Worm (Caenorhabditis elegans) whole organism, young adult: Measurements from ENCODE around the gene glb-6.

ENCODE experiments used
- B0261.1 ChIP-seq: sonication (generic microtip); optimal IDR thresholded peaks from 2 replicates; lab custom pipeline; 2016; ENCODE audit warnings: mild to moderate bottlenecking, missing genetic modification characterization, moderate library complexity, missing compliant biosample characterization
- C06A6.2 ChIP-seq: fragments of 200-800 bp; sonication (Bioruptor generic); conservative IDR thresholded peaks from 2 replicates; pipeline ENCODE4 v1.3.6; 2022; ENCODE audit warnings: missing genetic modification characterization, missing compliant biosample characterization
- D2030.7 ChIP-seq: fragments of 200-800 bp; sonication (Bioruptor generic); IDR thresholded peaks from 2 replicates; pipeline ENCODE4 v1.3.6; 2022; ENCODE audit warnings: missing genetic modification reagents, missing genetic modification characterization, missing compliant biosample characterization
- F22D6.2 ChIP-seq: sonication (generic microtip); optimal IDR thresholded peaks from 2 replicates; lab custom pipeline; 2016; ENCODE audit warnings: mild to moderate bottlenecking, missing genetic modification characterization, missing compliant biosample characterization
- F39B2.1 ChIP-seq: fragments of 200-800 bp; sonication (Bioruptor generic); IDR thresholded peaks from 2 replicates; pipeline ENCODE4 v1.3.6; 2022; ENCODE audit warnings: missing genetic modification reagents, missing genetic modification characterization, missing compliant biosample characterization
- Y56A3A.18 ChIP-seq: fragments of 200-800 bp; sonication (Bioruptor generic); IDR thresholded peaks from 2 replicates; pipeline ENCODE4 v1.3.6; 2022; ENCODE audit warnings: missing genetic modification reagents, missing genetic modification characterization, missing compliant biosample characterization
- athp-1 ChIP-seq: sonication (generic microtip); optimal IDR thresholded peaks from 2 replicates; lab custom pipeline; 2017; ENCODE audit warnings: mild to moderate bottlenecking, missing genetic modification characterization, missing compliant biosample characterization
- attf-5 ChIP-seq: fragments of 200-800 bp; sonication (Bioruptor generic); optimal IDR thresholded peaks from 2 replicates; lab custom pipeline; 2018; ENCODE audit warnings: mild to moderate bottlenecking, missing genetic modification characterization, missing compliant biosample characterization
- cebp-2 ChIP-seq: fragments of 200-800 bp; sonication (Bioruptor generic); IDR thresholded peaks from 2 replicates; pipeline ENCODE4 v1.3.6; 2022; ENCODE audit warnings: missing genetic modification characterization, missing compliant biosample characterization
- ceh-100 ChIP-seq: fragments of 200-800 bp; sonication (Bioruptor generic); IDR thresholded peaks from 2 replicates; pipeline ENCODE4 v1.3.6; 2022; ENCODE audit warnings: missing genetic modification reagents, missing genetic modification characterization, missing compliant biosample characterization
- ceh-27 ChIP-seq: fragments of 200-800 bp; sonication (Bioruptor generic); optimal IDR thresholded peaks from 2 replicates; lab custom pipeline; 2018; ENCODE audit warnings: mild to moderate bottlenecking, missing genetic modification characterization, moderate library complexity, missing compliant biosample characterization
- ceh-58 ChIP-seq: fragments of 200-800 bp; sonication (Bioruptor generic); IDR thresholded peaks from 2 replicates; pipeline ENCODE4 v1.3.6; 2022; ENCODE audit warnings: missing genetic modification characterization, missing compliant biosample characterization
- ceh-79 ChIP-seq: sonication (generic microtip); optimal IDR thresholded peaks from 2 replicates; lab custom pipeline; 2017; ENCODE audit warnings: mild to moderate bottlenecking, missing genetic modification characterization, missing compliant biosample characterization
- chd-7 ChIP-seq: sonication (generic microtip); optimal IDR thresholded peaks from 2 replicates; lab custom pipeline; 2016; ENCODE audit warnings: mild to moderate bottlenecking, missing genetic modification characterization, moderate library complexity, missing compliant biosample characterization
- dpff-1 ChIP-seq: sonication (generic microtip); optimal IDR thresholded peaks from 2 replicates; lab custom pipeline; 2017; ENCODE audit warnings: mild to moderate bottlenecking, missing genetic modification characterization, missing compliant biosample characterization
- egl-18 ChIP-seq: fragments of 200-800 bp; sonication (Bioruptor generic); IDR thresholded peaks from 2 replicates; pipeline ENCODE4 v1.3.6; 2022; ENCODE audit warnings: missing genetic modification reagents, missing genetic modification characterization, missing compliant biosample characterization
- egl-44 ChIP-seq: fragments of 200-800 bp; sonication (Bioruptor generic); IDR thresholded peaks from 2 replicates; pipeline ENCODE4 v1.3.6; 2022; ENCODE audit warnings: missing genetic modification reagents, missing genetic modification characterization, missing compliant biosample characterization
- ets-4 ChIP-seq: fragments of 200-800 bp; sonication (Bioruptor generic); optimal IDR thresholded peaks from 2 replicates; lab custom pipeline; 2018; ENCODE audit warnings: mild to moderate bottlenecking, missing genetic modification characterization, missing compliant biosample characterization
- gei-17 ChIP-seq: fragments of 200-800 bp; sonication (Bioruptor generic); optimal IDR thresholded peaks from 2 replicates; lab custom pipeline; 2018; ENCODE audit warnings: mild to moderate bottlenecking, missing genetic modification characterization, missing compliant biosample characterization
- him-1 ChIP-seq: sonication (generic microtip); optimal IDR thresholded peaks from 2 replicates; lab custom pipeline; 2016; ENCODE audit warnings: missing genotype, missing genetic modification reagents, missing genetic modification characterization, missing compliant biosample characterization
- hlh-26 ChIP-seq: fragments of 200-800 bp; sonication (Bioruptor generic); conservative IDR thresholded peaks from 2 replicates; pipeline ENCODE4 v1.3.6; 2022; ENCODE audit warnings: missing genetic modification reagents, missing genetic modification characterization, missing compliant biosample characterization
- hmg-20 ChIP-seq: fragments of 200-800 bp; sonication (Bioruptor generic); IDR thresholded peaks from 2 replicates; pipeline ENCODE4 v1.3.6; 2022; ENCODE audit warnings: missing genetic modification reagents, missing genetic modification characterization, missing compliant biosample characterization
- hrde-1 ChIP-seq: sonication (generic microtip); optimal IDR thresholded peaks from 2 replicates; lab custom pipeline; 2016; ENCODE audit warnings: missing genetic modification characterization, mild to moderate bottlenecking, missing compliant biosample characterization, moderate library complexity, missing genotype, missing genetic modification reagents, borderline replicate concordance
- lag-1 ChIP-seq: fragments of 200-800 bp; sonication (Bioruptor generic); IDR thresholded peaks from 2 replicates; pipeline ENCODE4 v1.3.6; 2022; ENCODE audit warnings: missing genetic modification reagents, missing genetic modification characterization, missing compliant biosample characterization
- let-607 ChIP-seq, 2 experiments: fragments of 200-800 bp in 1 of 2; sonication (Bioruptor generic) in 1 of 2; sonication (generic microtip) in 1 of 2; optimal IDR thresholded peaks; 2 replicates each; lab custom pipeline; 2016 to 2018; ENCODE audit warnings: mild to moderate bottlenecking in 2 of 2, missing compliant biosample characterization in 2 of 2, missing genetic modification characterization in 2 of 2, moderate library complexity in 2 of 2, missing genotype in 1 of 2
- lin-26 ChIP-seq: fragments of 200-800 bp; sonication (Bioruptor generic); IDR thresholded peaks from 2 replicates; pipeline ENCODE4 v1.3.6; 2022; ENCODE audit warnings: missing genetic modification reagents, missing genetic modification characterization, missing compliant biosample characterization
- lin-40 ChIP-seq: sonication (generic microtip); optimal IDR thresholded peaks from 2 replicates; lab custom pipeline; 2016; ENCODE audit warnings: missing genetic modification characterization, mild to moderate bottlenecking, missing compliant biosample characterization, missing genotype, missing genetic modification reagents
- madf-3 ChIP-seq: fragments of 200-800 bp; sonication (Bioruptor generic); IDR thresholded peaks from 2 replicates; pipeline ENCODE4 v1.3.6; 2022; ENCODE audit warnings: missing genetic modification reagents, missing genetic modification characterization, missing compliant biosample characterization
- madf-6 ChIP-seq: fragments of 200-800 bp; sonication (Bioruptor generic); IDR thresholded peaks from 2 replicates; pipeline ENCODE4 v1.3.6; 2022; ENCODE audit warnings: missing genetic modification reagents, missing genetic modification characterization, missing compliant biosample characterization
- mcd-1 ChIP-seq: fragments of 200-800 bp; sonication (Bioruptor generic); IDR thresholded peaks from 2 replicates; pipeline ENCODE4 v1.3.6; 2022; ENCODE audit warnings: missing genetic modification reagents, missing genetic modification characterization, missing compliant biosample characterization
- mel-28 ChIP-seq: sonication (generic microtip); optimal IDR thresholded peaks from 2 replicates; lab custom pipeline; 2016; ENCODE audit warnings: borderline replicate concordance, mild to moderate bottlenecking, missing genetic modification characterization, missing compliant biosample characterization
- mxl-1 ChIP-seq: sonication (generic microtip); optimal IDR thresholded peaks from 2 replicates; lab custom pipeline; 2016; ENCODE audit warnings: missing genetic modification characterization, missing compliant biosample characterization
- nhr-179 ChIP-seq: sonication (generic microtip); optimal IDR thresholded peaks from 2 replicates; lab custom pipeline; 2016; ENCODE audit warnings: mild to moderate bottlenecking, missing genetic modification characterization, missing compliant biosample characterization
- nhr-27 ChIP-seq: fragments of 200-800 bp; sonication (Bioruptor generic); optimal IDR thresholded peaks from 2 replicates; lab custom pipeline; 2018; ENCODE audit warnings: mild to moderate bottlenecking, missing genetic modification characterization, moderate library complexity, missing compliant biosample characterization
- nhr-80 ChIP-seq: sonication (generic microtip); optimal IDR thresholded peaks from 2 replicates; lab custom pipeline; 2016; ENCODE audit warnings: missing genetic modification characterization, missing compliant biosample characterization
- nhr-90 ChIP-seq: sonication (generic microtip); optimal IDR thresholded peaks from 2 replicates; lab custom pipeline; 2016; ENCODE audit warnings: missing genotype, mild to moderate bottlenecking, missing genetic modification characterization, missing compliant biosample characterization
- rcor-1 ChIP-seq: fragments of 200-800 bp; sonication (Bioruptor generic); IDR thresholded peaks from 2 replicates; pipeline ENCODE4 v1.3.6; 2022; ENCODE audit warnings: missing genetic modification reagents, missing genetic modification characterization, missing compliant biosample characterization
- rec-8 ChIP-seq, 2 experiments: sonication (generic microtip); optimal IDR thresholded peaks; 2 replicates each; lab custom pipeline; 2016; ENCODE audit warnings: mild to moderate bottlenecking in 2 of 2, missing genetic modification characterization in 2 of 2, missing genetic modification reagents in 2 of 2, missing genotype in 2 of 2, missing biosample characterization in 1 of 2, missing compliant biosample characterization in 1 of 2, moderate library complexity in 1 of 2
- repo-1 ChIP-seq: sonication (generic microtip); optimal IDR thresholded peaks from 2 replicates; lab custom pipeline; 2017; ENCODE audit warnings: mild to moderate bottlenecking, missing genetic modification characterization, missing compliant biosample characterization
- rpc-1 ChIP-seq, 2 experiments: fragments of 150-350 bp in 1 of 2; sonication (generic microtip) in 1 of 2; optimal IDR thresholded peaks; 2 replicates each; lab custom pipeline; 2014 to 2018; ENCODE audit warnings: missing biosample characterization in 1 of 2, missing genetic modification characterization in 1 of 2, missing genetic modification reagents in 1 of 2, missing genotype in 1 of 2
- sdz-38 ChIP-seq: sonication (generic microtip); optimal IDR thresholded peaks from 2 replicates; lab custom pipeline; 2016; ENCODE audit warnings: missing genotype, missing genetic modification characterization, missing compliant biosample characterization
- snpc-3.4 ChIP-seq: sonication (generic microtip); optimal IDR thresholded peaks from 2 replicates; lab custom pipeline; 2017; ENCODE audit warnings: missing genetic modification characterization, mild to moderate bottlenecking, missing compliant biosample characterization, antibody characterized with exemption, moderate library complexity, missing genotype, missing genetic modification reagents
- snpc-4 ChIP-seq, 5 experiments: fragments of 150-350 bp in 1 of 5; sonication (generic microtip) in 4 of 5; optimal IDR thresholded peaks; 2 replicates each; lab custom pipeline; 2014 to 2018; ENCODE audit warnings: missing genetic modification characterization in 5 of 5, missing biosample characterization in 3 of 5, antibody characterized with exemption in 2 of 5, mild to moderate bottlenecking in 2 of 5, missing compliant biosample characterization in 2 of 5, missing genotype in 2 of 5, moderate library complexity in 2 of 5, missing genetic modification reagents in 1 of 5
- sptf-2 ChIP-seq: fragments of 200-800 bp; sonication (Bioruptor generic); optimal IDR thresholded peaks from 2 replicates; lab custom pipeline; 2018; ENCODE audit warnings: mild to moderate bottlenecking, missing genetic modification characterization, missing compliant biosample characterization
- tlf-1 ChIP-seq: fragments of 200-800 bp; sonication (Bioruptor generic); optimal IDR thresholded peaks from 2 replicates; lab custom pipeline; 2018; ENCODE audit warnings: mild to moderate bottlenecking, missing genetic modification characterization, missing compliant biosample characterization
- ztf-26 ChIP-seq: sonication (generic microtip); optimal IDR thresholded peaks from 2 replicates; lab custom pipeline; 2017; ENCODE audit warnings: missing genetic modification characterization, missing compliant biosample characterization

The glb-6 gene

ce11 chrV:5587955-5588354 lies 17.6 kb upstream of the glb-6 start (continued):
- TF ChIP-seq ceh-58 (GFP tag; lab: Robert Waterston, UW): no peak
- TF ChIP-seq ceh-100 (GFP tag; lab: Robert Waterston, UW): no peak
- TF ChIP-seq lin-26 (GFP tag; lab: Robert Waterston, UW): peak; percentile 76; the same call in 1 of the 2 replicates
- no peak for TF ChIP-seq gei-17 (GFP tag; lab: Kevin White, UChicago)
- peak; percentile 63 for TF ChIP-seq rcor-1 (GFP tag; lab: Robert Waterston, UW)
- TF ChIP-seq nhr-179: no peak
- no peak for TF ChIP-seq ets-4 (GFP tag; lab: Kevin White, UChicago)
- TF ChIP-seq Y56A3A.18: peak; percentile 58; the same call in 1 of the 2 replicates
- TF ChIP-seq snpc-4 (GFP tag; optimal IDR thresholded peaks at IDR 0.05; lab: Kevin White, UChicago): peak; percentile 66
- TF ChIP-seq snpc-4 (tag; optimal IDR thresholded peaks at IDR 0.05; lab: Kevin White, UChicago): peak; percentile 83 to 92 (median 86)
- no peak for TF ChIP-seq cebp-2
- TF ChIP-seq D2030.7 (GFP tag; lab: Robert Waterston, UW): peak; percentile 58
- TF ChIP-seq chd-7 (tag; lab: Kevin White, UChicago): no peak
- TF ChIP-seq let-607 (tag; optimal IDR thresholded peaks at IDR 0.05; lab: Kevin White, UChicago): no peak
- no peak for TF ChIP-seq hlh-26
- TF ChIP-seq mxl-1 (tag; lab: Kevin White, UChicago): no peak
- TF ChIP-seq ceh-79 (tag; lab: Kevin White, UChicago): no peak
- TF ChIP-seq mel-28 (tag; lab: Kevin White, UChicago): no peak
- TF ChIP-seq snpc-3.4 (tag; lab: Kevin White, UChicago): no peak
- TF ChIP-seq madf-6 (GFP tag; lab: Robert Waterston, UW): peak; percentile 79
- TF ChIP-seq ceh-27: no peak
- peak; percentile 72; the same call in 1 of the 2 replicates for TF ChIP-seq egl-44 (GFP tag; lab: Robert Waterston, UW)
- no peak for TF ChIP-seq nhr-80 (tag; lab: Kevin White, UChicago)
- TF ChIP-seq him-1: no peak
- TF ChIP-seq nhr-90 (tag; lab: Kevin White, UChicago): peak; percentile 32
- TF ChIP-seq egl-18 (GFP tag; lab: Robert Waterston, UW): no peak
- TF ChIP-seq dpff-1: no peak
- TF ChIP-seq repo-1 (tag; lab: Kevin White, UChicago): no peak
- no peak for TF ChIP-seq sdz-38 (tag; lab: Kevin White, UChicago)
- no peak for TF ChIP-seq F39B2.1
- 0 out of 2 replicates have a peak, but pooled peaks have one; percentile 43 for TF ChIP-seq madf-3
- TF ChIP-seq nhr-27 (tag; lab: Kevin White, UChicago): no peak
- TF ChIP-seq F22D6.2 (tag; lab: Kevin White, UChicago): no peak
- peak; percentile 50 for TF ChIP-seq B0261.1 (tag; lab: Kevin White, UChicago)
- TF ChIP-seq athp-1 (tag; lab: Kevin White, UChicago): peak; percentile 59
- TF ChIP-seq attf-5 (GFP tag; lab: Kevin White, UChicago): no peak
- no peak for TF ChIP-seq ztf-26 (tag; lab: Kevin White, UChicago)
- TF ChIP-seq rpc-1 (optimal IDR thresholded peaks at IDR 0.05; lab: Kevin White, UChicago): peak; percentile 54
- TF ChIP-seq rpc-1 (tag; optimal IDR thresholded peaks at IDR 0.05; lab: Kevin White, UChicago): peak; percentile 75
- no peak for TF ChIP-seq C06A6.2 (GFP tag; lab: Robert Waterston, UW)
- no peak for TF ChIP-seq lag-1 (GFP tag; lab: Robert Waterston, UW)
- TF ChIP-seq tlf-1 (GFP tag; lab: Kevin White, UChicago): no peak
- no peak for TF ChIP-seq lin-40 (tag; lab: Kevin White, UChicago)
- TF ChIP-seq hrde-1: no peak
- no peak for TF ChIP-seq sptf-2 (GFP tag; lab: Kevin White, UChicago)
- no peak for TF ChIP-seq hmg-20 (GFP tag; lab: Robert Waterston, UW)
- no peak for TF ChIP-seq mcd-1 (GFP tag; lab: Robert Waterston, UW)
- no peak for TF ChIP-seq rec-8 (tag; optimal IDR thresholded peaks at IDR 0.05; lab: Kevin White, UChicago)
